Fruit fly (Drosophila melanogaster) whole organism, embryonic: ENCODE measurements around the gene CG13077.

ENCODE experiments used
- ATbp ChIP-seq: fragments of 200-800 bp; sonication (Bioruptor generic); optimal IDR thresholded peaks from 2 replicates; lab custom pipeline; 2017; ENCODE audit warnings: missing biosample characterization, mild to moderate bottlenecking, missing genetic modification characterization, missing genetic modification reagents
- Asciz ChIP-seq: fragments of 200-800 bp; sonication (Bioruptor generic); optimal IDR thresholded peaks from 2 replicates; lab custom pipeline; 2017; ENCODE audit warnings: missing biosample characterization, mild to moderate bottlenecking, missing genetic modification characterization, missing genetic modification reagents
- CG10147 ChIP-seq: fragments of 200-800 bp; sonication (Bioruptor generic); optimal IDR thresholded peaks from 2 replicates; lab custom pipeline; 2019; ENCODE audit warnings: missing biosample characterization, mild to moderate bottlenecking, missing genetic modification characterization, moderate library complexity
- CG10321 ChIP-seq: fragments of 200-800 bp; sonication (Bioruptor generic); IDR thresholded peaks from 2 replicates; pipeline ENCODE4 v1.3.6; 2022; ENCODE audit warnings: missing biosample characterization, missing genetic modification characterization
- CG11723 ChIP-seq: fragments of 200-800 bp; sonication (Bioruptor generic); optimal IDR thresholded peaks from 2 replicates; lab custom pipeline; 2017; ENCODE audit warnings: missing biosample characterization, mild to moderate bottlenecking, missing genetic modification characterization
- CG12219 ChIP-seq: fragments of 200-800 bp; sonication (Bioruptor generic); optimal IDR thresholded peaks from 3 replicates; lab custom pipeline; 2018; ENCODE audit warnings: missing biosample characterization, mild to moderate bottlenecking, missing genetic modification characterization
- CG12299 ChIP-seq: fragments of 200-800 bp; sonication (Bioruptor generic); optimal IDR thresholded peaks from 2 replicates; lab custom pipeline; 2018; ENCODE audit warnings: missing biosample characterization, mild to moderate bottlenecking, missing genetic modification characterization
- CG13287 ChIP-seq: fragments of 200-800 bp; sonication (Bioruptor generic); IDR thresholded peaks from 2 replicates; pipeline ENCODE4 v1.3.6; 2022; ENCODE audit warnings: missing biosample characterization, missing genetic modification characterization; ENCODE audit not compliant: partially characterized antibody
- CG15011 ChIP-seq: fragments of 200-800 bp; sonication (Bioruptor generic); optimal IDR thresholded peaks from 3 replicates; lab custom pipeline; 2018; ENCODE audit warnings: missing biosample characterization, mild to moderate bottlenecking, missing genetic modification characterization
- CG15479 ChIP-seq: fragments of 200-800 bp; sonication (Bioruptor generic); optimal IDR thresholded peaks from 3 replicates; lab custom pipeline; 2019; ENCODE audit warnings: missing biosample characterization, mild to moderate bottlenecking, missing genetic modification characterization, moderate library complexity
- CG2116 ChIP-seq: fragments of 200-800 bp; sonication (Bioruptor generic); optimal IDR thresholded peaks from 3 replicates; lab custom pipeline; 2018; ENCODE audit warnings: missing biosample characterization, mild to moderate bottlenecking, missing genetic modification characterization
- CG2678 ChIP-seq: fragments of 200-800 bp; sonication (Bioruptor generic); optimal IDR thresholded peaks from 3 replicates; lab custom pipeline; 2019; ENCODE audit warnings: missing biosample characterization, mild to moderate bottlenecking, missing genetic modification characterization, moderate library complexity
- CG2889 ChIP-seq: fragments of 200-800 bp; sonication (Bioruptor generic); IDR thresholded peaks from 3 replicates; pipeline ENCODE4 v1.3.6; 2022; ENCODE audit warnings: missing biosample characterization, missing genetic modification characterization
- CG4360 ChIP-seq: fragments of 200-800 bp; sonication (Bioruptor generic); IDR thresholded peaks from 2 replicates; pipeline ENCODE4 v1.3.6; 2022; ENCODE audit warnings: missing biosample characterization, missing genetic modification characterization
- CG5180 ChIP-seq: fragments of 200-800 bp; sonication (Bioruptor generic); optimal IDR thresholded peaks from 3 replicates; lab custom pipeline; 2017; ENCODE audit warnings: missing biosample characterization, missing genetic modification characterization, mild to moderate bottlenecking, moderate library complexity, missing genetic modification reagents
- CG6813 ChIP-seq: fragments of 200-800 bp; sonication (Bioruptor generic); optimal IDR thresholded peaks from 2 replicates; lab custom pipeline; 2017; ENCODE audit warnings: missing biosample characterization, missing genetic modification characterization, mild to moderate bottlenecking, moderate library complexity, missing genetic modification reagents
- CG8281 ChIP-seq: fragments of 200-800 bp; sonication (Bioruptor generic); optimal IDR thresholded peaks from 2 replicates; lab custom pipeline; 2018; ENCODE audit warnings: missing biosample characterization, mild to moderate bottlenecking, missing genetic modification characterization, moderate library complexity
- Dfd ChIP-seq, 2 experiments: fragments of >200 bp; optimal IDR thresholded peaks; 2 replicates each; lab custom pipeline; 2017; ENCODE audit warnings: missing biosample characterization in 2 of 2, missing genetic modification characterization in 2 of 2
- Dp ChIP-seq: fragments of 200-800 bp; sonication (Bioruptor generic); optimal IDR thresholded peaks from 2 replicates; lab custom pipeline; 2018; ENCODE audit warnings: missing biosample characterization, mild to moderate bottlenecking, missing genetic modification characterization, moderate library complexity
- HmgD ChIP-seq: fragments of 200-800 bp; sonication (Bioruptor generic); optimal IDR thresholded peaks from 3 replicates; lab custom pipeline; 2016; ENCODE audit warnings: missing biosample characterization, missing genetic modification characterization
- MESR4 ChIP-seq: fragments of 200-800 bp; sonication (Bioruptor generic); optimal IDR thresholded peaks from 2 replicates; lab custom pipeline; 2018; ENCODE audit warnings: missing biosample characterization, mild to moderate bottlenecking, missing genetic modification characterization, moderate library complexity
- NC2β ChIP-seq: fragments of 200-800 bp; sonication (Bioruptor generic); optimal IDR thresholded peaks from 2 replicates; lab custom pipeline; 2016; ENCODE audit warnings: missing biosample characterization, missing genetic modification characterization
- Nf-YB ChIP-seq: fragments of 200-800 bp; sonication (Bioruptor generic); optimal IDR thresholded peaks from 3 replicates; lab custom pipeline; 2019; ENCODE audit warnings: missing biosample characterization, mild to moderate bottlenecking, missing genetic modification characterization, moderate library complexity
- Rfx ChIP-seq: fragments of 200-800 bp; sonication (Bioruptor generic); IDR thresholded peaks from 2 replicates; pipeline ENCODE4 v1.3.6; 2022; ENCODE audit warnings: missing biosample characterization, missing genetic modification characterization
- Side ChIP-seq: fragments of 200-800 bp; sonication (Bioruptor generic); optimal IDR thresholded peaks from 2 replicates; lab custom pipeline; 2016; ENCODE audit warnings: missing biosample characterization, missing genetic modification characterization
- Sin3A ChIP-seq: fragments of >200 bp; optimal IDR thresholded peaks from 2 replicates; lab custom pipeline; 2018
- Six4 ChIP-seq: fragments of 200-800 bp; sonication (Bioruptor generic); optimal IDR thresholded peaks from 2 replicates; lab custom pipeline; 2016; ENCODE audit warnings: missing biosample characterization, missing genetic modification characterization
- Sox102F ChIP-seq: fragments of 200-800 bp; sonication (Bioruptor generic); optimal IDR thresholded peaks from 2 replicates; lab custom pipeline; 2018; ENCODE audit warnings: missing biosample characterization, mild to moderate bottlenecking, missing genetic modification characterization, moderate library complexity
- Taf1 ChIP-seq: fragments of 200-800 bp; sonication (Bioruptor generic); IDR thresholded peaks from 2 replicates; pipeline ENCODE4 v1.3.6; 2022; ENCODE audit warnings: missing biosample characterization, missing genetic modification characterization
- ap ChIP-seq: fragments of 200-800 bp; sonication (Bioruptor generic); IDR thresholded peaks from 2 replicates; pipeline ENCODE4 v1.3.6; 2022; ENCODE audit warnings: missing biosample characterization, missing genetic modification characterization
- ash1 ChIP-seq: fragments of 200-800 bp; sonication (Bioruptor generic); optimal IDR thresholded peaks from 2 replicates; lab custom pipeline; 2018; ENCODE audit warnings: missing biosample characterization, mild to moderate bottlenecking, missing genetic modification characterization
- cas ChIP-seq: fragments of 200-800 bp; sonication (Bioruptor generic); IDR thresholded peaks from 2 replicates; pipeline ENCODE4 v1.3.6; 2022; ENCODE audit warnings: missing biosample characterization, missing genetic modification characterization
- chinmo ChIP-seq: fragments of 200-800 bp; sonication (Bioruptor generic); IDR thresholded peaks from 4 replicates; pipeline ENCODE4 v1.3.6; 2022; ENCODE audit warnings: missing biosample characterization, missing genetic modification characterization; ENCODE audit not compliant: partially characterized antibody
- crc ChIP-seq: fragments of 200-800 bp; sonication (Bioruptor generic); optimal IDR thresholded peaks from 2 replicates; lab custom pipeline; 2016; ENCODE audit warnings: missing biosample characterization, missing genetic modification characterization
- crp ChIP-seq, 2 experiments: fragments of 200-800 bp; sonication (Bioruptor generic); optimal IDR thresholded peaks; 2 replicates in 1 of 2; 3 replicates in 1 of 2; lab custom pipeline; 2017; ENCODE audit warnings: missing biosample characterization in 2 of 2, missing genetic modification characterization in 2 of 2, mild to moderate bottlenecking in 1 of 2, moderate library complexity in 1 of 2
- disco-r ChIP-seq: fragments of 200-800 bp; sonication (Bioruptor generic); optimal IDR thresholded peaks from 2 replicates; lab custom pipeline; 2016; ENCODE audit warnings: missing biosample characterization, missing genetic modification characterization
- fru ChIP-seq: fragments of >200 bp; optimal IDR thresholded peaks from 2 replicates; lab custom pipeline; 2017
- ftz-f1 ChIP-seq: fragments of 200-800 bp; sonication (Bioruptor generic); optimal IDR thresholded peaks from 2 replicates; lab custom pipeline; 2016; ENCODE audit warnings: missing biosample characterization, missing genetic modification characterization
- grn ChIP-seq: fragments of 200-800 bp; sonication (Bioruptor generic); optimal IDR thresholded peaks from 3 replicates; lab custom pipeline; 2017; ENCODE audit warnings: missing biosample characterization, missing genetic modification characterization
- hbn ChIP-seq: fragments of 200-800 bp; sonication (Bioruptor generic); IDR thresholded peaks from 2 replicates; pipeline ENCODE4 v1.3.6; 2022; ENCODE audit warnings: missing biosample characterization, missing genetic modification characterization; ENCODE audit not compliant: partially characterized antibody
- hkb ChIP-seq, 2 experiments: fragments of 200-800 bp in 1 of 2; fragments of >200 bp in 1 of 2; sonication (Bioruptor generic) in 1 of 2; IDR thresholded peaks in 1 of 2; optimal IDR thresholded peaks in 1 of 2; 2 replicates each; pipeline versions ENCODE4 v1.3.6 to Lab custom; 2017 to 2022; ENCODE audit warnings: missing biosample characterization in 1 of 2, missing genetic modification characterization in 1 of 2
- insv ChIP-seq, 2 experiments: fragments of 200-800 bp; sonication (Bioruptor generic); optimal IDR thresholded peaks; 3 replicates each; lab custom pipeline; 2016 to 2018; ENCODE audit warnings: missing biosample characterization in 2 of 2, missing genetic modification characterization in 2 of 2
- klu ChIP-seq: fragments of 200-800 bp; sonication (Bioruptor generic); IDR thresholded peaks from 2 replicates; pipeline ENCODE4 v1.3.6; 2022; ENCODE audit warnings: missing biosample characterization, missing genetic modification characterization
- mam ChIP-seq: fragments of 200-800 bp; sonication (Bioruptor generic); optimal IDR thresholded peaks from 3 replicates; lab custom pipeline; 2016; ENCODE audit warnings: missing biosample characterization, missing genetic modification characterization
- oc ChIP-seq: fragments of 200-800 bp; sonication (Bioruptor generic); optimal IDR thresholded peaks from 2 replicates; lab custom pipeline; 2018; ENCODE audit warnings: missing biosample characterization, mild to moderate bottlenecking, missing genetic modification characterization, moderate library complexity
- pho ChIP-seq: fragments of 200-800 bp; sonication (Bioruptor generic); optimal IDR thresholded peaks from 2 replicates; lab custom pipeline; 2016; ENCODE audit warnings: missing biosample characterization, missing genetic modification characterization
- schlank ChIP-seq: fragments of 200-800 bp; sonication (Bioruptor generic); optimal IDR thresholded peaks from 2 replicates; lab custom pipeline; 2018; ENCODE audit warnings: missing biosample characterization, mild to moderate bottlenecking, missing genetic modification characterization
- slp2 ChIP-seq: fragments of 200-800 bp; sonication (Bioruptor generic); optimal IDR thresholded peaks from 2 replicates; lab custom pipeline; 2016; ENCODE audit warnings: missing biosample characterization, missing genetic modification characterization
- so ChIP-seq: fragments of 200-800 bp; sonication (Bioruptor generic); IDR thresholded peaks from 3 replicates; pipeline ENCODE4 v1.3.6; 2022; ENCODE audit warnings: missing biosample characterization, missing genetic modification characterization
- tgo ChIP-seq: fragments of 200-800 bp; sonication (Bioruptor generic); IDR thresholded peaks from 3 replicates; pipeline ENCODE4 v1.3.6; 2022; ENCODE audit warnings: missing biosample characterization, missing genetic modification characterization

Gene CG13077

dm6 chr2L:19582185-19582584 lies 16.5 kb downstream of the CG13077 start, which contains the start of gene Hakai (continued):
- peak; percentile 51 for TF ChIP-seq Side
- TF ChIP-seq CG15011 (GFP tag; lab: Kevin White, UChicago) = no peak
- TF ChIP-seq CG5180 (GFP tag; lab: Kevin White, UChicago) = no peak
- peak; percentile 80 for TF ChIP-seq Rfx (GFP tag; lab: Robert Waterston, UW)
- no peak for TF ChIP-seq chinmo (GFP tag; lab: Robert Waterston, UW)
- TF ChIP-seq pho (GFP tag; lab: Kevin White, UChicago) = peak; percentile 49
- 0 out of 3 replicates have a peak, but pooled peaks have one; percentile 49 for TF ChIP-seq so (GFP tag; lab: Robert Waterston, UW)
- no peak for TF ChIP-seq oc
- peak; percentile 21; the same call in 1 of the 2 replicates for TF ChIP-seq CG10321 (GFP tag; lab: Robert Waterston, UW)
- peak; percentile 42 for TF ChIP-seq CG10147 (GFP tag; lab: Kevin White, UChicago)
- TF ChIP-seq tgo (GFP tag; lab: Robert Waterston, UW) = peak; percentile 25; the same call in 1 of the 3 replicates
- TF ChIP-seq fru (lab: Kevin White, UChicago) = no peak
- TF ChIP-seq Asciz = no peak
- TF ChIP-seq crp (GFP tag; optimal IDR thresholded peaks at IDR 0.05; lab: Kevin White, UChicago) = peak in 1 of 2 experiments; percentile 72
- TF ChIP-seq CG4360 (GFP tag; lab: Robert Waterston, UW) = no peak
- peak; percentile 86 for TF ChIP-seq mam
- TF ChIP-seq CG2678 (tag; lab: Kevin White, UChicago) = peak; percentile 45
- peak; percentile 35 for TF ChIP-seq CG6813 (GFP tag; lab: Kevin White, UChicago)
- TF ChIP-seq NC2β (GFP tag; lab: Kevin White, UChicago) = peak; percentile 41
- peak; percentile 81 for TF ChIP-seq Sin3A (lab: Kevin White, UChicago)
- TF ChIP-seq Dp = peak; percentile 73
- TF ChIP-seq Sox102F (GFP tag; lab: Kevin White, UChicago) = peak; percentile 27
- TF ChIP-seq hkb (optimal IDR thresholded peaks at IDR 0.05; lab: Kevin White, UChicago) = no peak
- peak; percentile 58 for TF ChIP-seq hkb (GFP tag; IDR thresholded peaks at IDR 0.05; lab: Robert Waterston, UW)
- peak; percentile 13 for TF ChIP-seq HmgD
- TF ChIP-seq CG2889 (GFP tag; lab: Robert Waterston, UW) = 0 out of 3 replicates have a peak, but pooled peaks have one; percentile 48
- TF ChIP-seq Nf-YB (GFP tag; lab: Kevin White, UChicago) = no peak
- peak; percentile 65 for TF ChIP-seq CG13287 (GFP tag; lab: Robert Waterston, UW)
- TF ChIP-seq ash1 (GFP tag; lab: Kevin White, UChicago) = no peak
- no peak for TF ChIP-seq ATbp
- 0 out of 2 replicates have a peak, but pooled peaks have one; percentile 44 for TF ChIP-seq hbn (GFP tag; lab: Robert Waterston, UW)
- TF ChIP-seq schlank (tag; lab: Kevin White, UChicago) = peak; percentile 12
- TF ChIP-seq CG12219 (GFP tag; lab: Kevin White, UChicago) = no peak
- peak; percentile 1 for TF ChIP-seq CG11723 (GFP tag; lab: Kevin White, UChicago)
- TF ChIP-seq cas (GFP tag; lab: Robert Waterston, UW) = peak; percentile 62; the same call in 1 of the 2 replicates
- no peak for TF ChIP-seq klu (GFP tag; lab: Robert Waterston, UW)
- peak; percentile 40 for TF ChIP-seq slp2 (GFP tag; lab: Kevin White, UChicago)
- TF ChIP-seq grn = no peak
- no peak for TF ChIP-seq disco-r (GFP tag; lab: Kevin White, UChicago)
- TF ChIP-seq insv (GFP tag; optimal IDR thresholded peaks at IDR 0.05; lab: Kevin White, UChicago) = no peak
- TF ChIP-seq MESR4 (GFP tag; lab: Kevin White, UChicago) = peak; percentile 85
- peak; percentile 53 for TF ChIP-seq ftz-f1
- TF ChIP-seq crc = peak; percentile 41
- peak in 1 of 2 experiments; percentile 12 for TF ChIP-seq Dfd (GFP tag; optimal IDR thresholded peaks at IDR 0.05; lab: Kevin White, UChicago)
- TF ChIP-seq CG15479 (GFP tag; lab: Kevin White, UChicago) = no peak
- no peak for TF ChIP-seq CG12299 (tag; lab: Kevin White, UChicago)
- no peak for TF ChIP-seq ap (GFP tag; lab: Robert Waterston, UW)
- TF ChIP-seq CG8281 (tag; lab: Kevin White, UChicago) = no peak
- TF ChIP-seq CG2116 (GFP tag; lab: Kevin White, UChicago) = peak; percentile 15
- peak; percentile 73 for TF ChIP-seq Six4 (GFP tag; lab: Kevin White, UChicago)
- TF ChIP-seq Taf1 (GFP tag; lab: Robert Waterston, UW) = peak; percentile 11; the same call in 1 of the 2 replicates
